Fruit fly (Drosophila melanogaster) whole organism, pupa: Measurements from ENCODE around the gene CG1894.

Experiments
- CG10348 ChIP-seq: fragments of 200-800 bp; sonication (Bioruptor generic); IDR thresholded peaks from 2 replicates; pipeline ENCODE4 v1.3.6; 2022; ENCODE audit warnings: missing biosample characterization, missing genetic modification characterization
- CG12605 ChIP-seq: fragments of 200-800 bp; sonication (Bioruptor generic); IDR thresholded peaks from 2 replicates; pipeline ENCODE4 v1.3.6; 2022; ENCODE audit warnings: missing biosample characterization, missing genetic modification characterization
- CG13204 ChIP-seq: fragments of 200-800 bp; sonication (Bioruptor generic); optimal IDR thresholded peaks from 2 replicates; lab custom pipeline; 2018; ENCODE audit warnings: missing biosample characterization, mild to moderate bottlenecking, missing genetic modification characterization, moderate library complexity
- CG14655 ChIP-seq: fragments of 200-800 bp; sonication (Bioruptor generic); optimal IDR thresholded peaks from 3 replicates; lab custom pipeline; 2017; ENCODE audit warnings: mild to moderate bottlenecking, missing biosample characterization, missing genetic modification reagents, missing genetic modification characterization
- CG15710 ChIP-seq: fragments of 200-800 bp; sonication (Bioruptor generic); optimal IDR thresholded peaks from 2 replicates; lab custom pipeline; 2018; ENCODE audit warnings: missing biosample characterization, mild to moderate bottlenecking, missing genetic modification characterization, moderate library complexity
- CG17806 ChIP-seq: fragments of 200-800 bp; sonication (Bioruptor generic); optimal IDR thresholded peaks from 2 replicates; lab custom pipeline; 2018; ENCODE audit warnings: missing biosample characterization, mild to moderate bottlenecking, missing genetic modification characterization, moderate library complexity
- CG32121 ChIP-seq: fragments of 200-800 bp; sonication (Bioruptor generic); IDR thresholded peaks from 2 replicates; pipeline ENCODE4 v1.3.6; 2022; ENCODE audit warnings: missing biosample characterization, missing genetic modification characterization
- CG34367 ChIP-seq: fragments of 200-800 bp; sonication (Bioruptor generic); optimal IDR thresholded peaks from 2 replicates; lab custom pipeline; 2018; ENCODE audit warnings: missing biosample characterization, mild to moderate bottlenecking, missing genetic modification characterization
- CG4496 ChIP-seq: fragments of 200-800 bp; sonication (Bioruptor generic); IDR thresholded peaks from 3 replicates; pipeline ENCODE4 v1.3.6; 2022; ENCODE audit warnings: missing biosample characterization, missing genetic modification characterization
- CG8159 ChIP-seq: fragments of 200-800 bp; sonication (Bioruptor generic); optimal IDR thresholded peaks from 3 replicates; lab custom pipeline; 2018; ENCODE audit warnings: missing biosample characterization, mild to moderate bottlenecking, missing genetic modification characterization, moderate library complexity
- CG8301 ChIP-seq: fragments of 200-800 bp; sonication (Bioruptor generic); optimal IDR thresholded peaks from 2 replicates; lab custom pipeline; 2018; ENCODE audit warnings: missing biosample characterization, mild to moderate bottlenecking, missing genetic modification characterization
- CG9948 ChIP-seq: fragments of 200-800 bp; sonication (Bioruptor generic); optimal IDR thresholded peaks from 2 replicates; lab custom pipeline; 2018; ENCODE audit warnings: missing biosample characterization, mild to moderate bottlenecking, missing genetic modification characterization, moderate library complexity
- D1 ChIP-seq: fragments of 200-800 bp; sonication (Bioruptor generic); optimal IDR thresholded peaks from 2 replicates; lab custom pipeline; 2018; ENCODE audit warnings: missing biosample characterization, mild to moderate bottlenecking, missing genetic modification characterization, moderate library complexity
- EcR ChIP-seq: fragments of 200-800 bp; sonication (Bioruptor generic); optimal IDR thresholded peaks from 3 replicates; lab custom pipeline; 2019; ENCODE audit warnings: missing biosample characterization, missing genetic modification characterization, mild to moderate bottlenecking, moderate library complexity, missing genetic modification reagents
- Ets98B ChIP-seq: fragments of 200-800 bp; sonication (Bioruptor generic); IDR thresholded peaks from 2 replicates; pipeline ENCODE4 v1.3.6; 2022; ENCODE audit warnings: missing biosample characterization, missing genetic modification characterization
- Pif1A ChIP-seq: fragments of 200-800 bp; sonication (Bioruptor generic); optimal IDR thresholded peaks from 3 replicates; lab custom pipeline; 2016; ENCODE audit warnings: missing biosample characterization, missing genetic modification characterization
- Pif1B ChIP-seq: fragments of 200-800 bp; sonication (Bioruptor generic); optimal IDR thresholded peaks from 3 replicates; lab custom pipeline; 2016; ENCODE audit warnings: missing biosample characterization, missing genetic modification characterization
- Snoo ChIP-seq: fragments of 200-800 bp; sonication (Bioruptor generic); optimal IDR thresholded peaks from 3 replicates; lab custom pipeline; 2017; ENCODE audit warnings: missing biosample characterization, mild to moderate bottlenecking, missing genetic modification characterization, inconsistent platforms
- fd96Ca ChIP-seq: fragments of 200-800 bp; sonication (Bioruptor generic); IDR thresholded peaks from 3 replicates; pipeline ENCODE4 v1.3.6; 2022; ENCODE audit warnings: missing biosample characterization, missing genetic modification characterization
- gl ChIP-seq: fragments of 200-800 bp; sonication (Bioruptor generic); optimal IDR thresholded peaks from 2 replicates; lab custom pipeline; 2018; ENCODE audit warnings: missing biosample characterization, mild to moderate bottlenecking, missing genetic modification characterization
- rn ChIP-seq: fragments of 200-800 bp; sonication (Bioruptor generic); IDR thresholded peaks from 2 replicates; pipeline ENCODE4 v1.3.6; 2022; ENCODE audit warnings: missing biosample characterization, missing genetic modification characterization

Gene CG1894

DNA sequence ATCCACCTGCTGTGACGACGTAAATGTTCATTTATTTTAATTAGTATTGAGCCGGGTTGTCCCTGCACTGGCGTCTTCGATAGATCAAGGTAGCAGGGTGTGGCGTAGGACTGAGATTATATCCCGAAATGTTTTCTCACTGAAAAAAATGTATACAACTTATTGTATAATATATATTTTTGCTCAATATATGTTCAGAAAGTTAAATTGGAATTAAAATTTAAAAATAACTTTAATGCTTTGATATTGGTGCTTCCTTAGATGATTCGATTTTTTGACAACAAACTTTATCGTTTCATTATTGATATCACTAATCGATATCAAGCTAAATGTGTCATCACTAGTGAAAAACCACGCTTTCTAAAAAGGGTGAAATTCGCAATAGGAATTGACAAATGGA, at the start of gene CG1894:
TSS of gene CG1894 (plus strand) at position 301 of the 400 bp plus-strand sequence.
- TF ChIP-seq CG34367 (tag; lab: Kevin White, UChicago) (no peak), CG13204 (GFP tag; lab: Kevin White, UChicago) (no peak), CG10348 (GFP tag; lab: Robert Waterston, UW) (no peak), CG4496 (no peak), CG32121 (GFP tag; lab: Robert Waterston, UW) (no peak), CG15710 (tag; lab: Kevin White, UChicago) (no peak), D1 (tag; lab: Kevin White, UChicago) (no peak), gl (no peak), CG8301 (tag; lab: Kevin White, UChicago) (no peak), CG9948 (tag; lab: Kevin White, UChicago) (no peak)

DNA sequence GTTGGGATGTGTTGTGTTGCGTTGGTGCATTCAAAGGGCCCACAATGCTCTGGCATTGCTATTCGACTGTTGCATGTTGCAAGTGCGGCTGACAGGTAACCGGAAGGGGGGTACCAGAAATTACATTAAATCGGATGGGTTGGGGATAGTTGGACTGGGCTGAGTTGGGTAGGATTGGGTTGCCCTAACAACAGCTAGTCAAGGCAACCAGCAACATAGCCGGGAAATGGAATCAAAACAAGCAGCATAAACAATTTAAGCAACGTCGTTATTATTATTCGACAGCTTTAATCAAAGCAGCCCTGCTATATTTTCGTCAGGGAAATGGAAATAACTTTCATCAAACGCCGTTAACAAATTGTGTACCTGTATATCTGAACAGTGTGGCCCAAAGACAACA, 2.3 kb downstream of the CG1894 start, which contains the start of gene Dhc98D:
TSS of gene Dhc98D (plus strand) at position 301 of the 400 bp plus-strand sequence.
- no peak for TF ChIP-seq Snoo (tag; lab: Kevin White, UChicago)
- TF ChIP-seq CG13204 (GFP tag; lab: Kevin White, UChicago): no peak
- no peak for TF ChIP-seq CG8159
- no peak for TF ChIP-seq Pif1B (GFP tag; lab: Kevin White, UChicago)
- no peak for TF ChIP-seq CG12605
- no peak for TF ChIP-seq Pif1A (GFP tag; lab: Kevin White, UChicago)
- no peak for TF ChIP-seq CG14655 (GFP tag; lab: Kevin White, UChicago)
- TF ChIP-seq CG4496: no peak
- TF ChIP-seq CG10348 (GFP tag; lab: Robert Waterston, UW): no peak
- TF ChIP-seq gl: no peak
- TF ChIP-seq CG32121 (GFP tag; lab: Robert Waterston, UW): no peak
- no peak for TF ChIP-seq fd96Ca
- TF ChIP-seq CG8301 (tag; lab: Kevin White, UChicago): no peak
- no peak for TF ChIP-seq CG9948 (tag; lab: Kevin White, UChicago)
- TF ChIP-seq CG34367 (tag; lab: Kevin White, UChicago): no peak
- TF ChIP-seq Ets98B (GFP tag; lab: Robert Waterston, UW): no peak
- TF ChIP-seq CG17806 (tag; lab: Kevin White, UChicago): no peak
- TF ChIP-seq CG15710 (tag; lab: Kevin White, UChicago): no peak
- no peak for TF ChIP-seq rn (GFP tag; lab: Robert Waterston, UW)
- no peak for TF ChIP-seq EcR (GFP tag; lab: Kevin White, UChicago)

DNA sequence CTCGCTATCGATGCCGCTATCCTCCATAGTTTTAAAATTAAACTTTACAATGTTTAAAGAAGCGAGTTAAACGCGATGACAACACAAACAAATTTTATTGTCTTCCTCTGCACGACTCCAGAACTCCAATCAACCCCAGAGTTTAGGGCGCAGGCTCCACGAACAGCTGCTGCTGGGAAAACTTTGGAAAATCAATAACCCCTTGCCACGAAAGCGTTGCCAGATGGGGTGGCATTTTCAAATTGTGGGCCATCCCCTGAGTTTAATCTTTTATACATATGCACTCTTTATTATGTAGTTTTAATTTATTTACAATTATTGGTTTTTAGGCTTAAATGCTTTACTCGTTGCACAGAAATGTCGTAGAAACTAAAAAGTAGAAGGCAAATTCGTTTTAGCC, 36.0 kb downstream of the CG1894 start, which contains the start of gene CG31051:
TSS of gene CG31051 (minus strand) at position 115 of the 400 bp plus-strand sequence.
- no peak for TF ChIP-seq D1 (tag; lab: Kevin White, UChicago)
- no peak for TF ChIP-seq CG8301 (tag; lab: Kevin White, UChicago)
- no peak for TF ChIP-seq CG32121 (GFP tag; lab: Robert Waterston, UW)
- TF ChIP-seq Snoo (tag; lab: Kevin White, UChicago): no peak
- TF ChIP-seq CG13204 (GFP tag; lab: Kevin White, UChicago): no peak
